Worm (Caenorhabditis elegans) whole organism, mixed stage, embryonic: ENCODE data around the gene hlh-17.

Source experiments
- bed-3 ChIP-seq: fragments of 200-800 bp; sonication (Bioruptor generic); optimal IDR thresholded peaks from 3 replicates; lab custom pipeline; 2018; ENCODE audit warnings: mild to moderate bottlenecking, missing genetic modification characterization, moderate library complexity, missing compliant biosample characterization
- blmp-1 ChIP-seq: fragments of 150-350 bp; optimal IDR thresholded peaks from 2 replicates; lab custom pipeline; 2014; ENCODE audit warnings: missing biosample characterization, missing genetic modification characterization
- ceh-39 ChIP-seq: fragments of 150-350 bp; optimal IDR thresholded peaks from 2 replicates; lab custom pipeline; 2014; ENCODE audit warnings: missing biosample characterization, missing genetic modification characterization
- ceh-43 ChIP-seq: fragments of 200-800 bp; sonication (Bioruptor generic); optimal IDR thresholded peaks from 2 replicates; lab custom pipeline; 2018; ENCODE audit warnings: mild to moderate bottlenecking, missing genetic modification characterization, moderate library complexity, missing compliant biosample characterization
- ceh-83 ChIP-seq: fragments of 200-800 bp; sonication (Bioruptor generic); optimal IDR thresholded peaks from 2 replicates; lab custom pipeline; 2018; ENCODE audit warnings: mild to moderate bottlenecking, missing genetic modification characterization, missing compliant biosample characterization
- cnd-1 ChIP-seq: fragments of 200-800 bp; sonication (Bioruptor generic); optimal IDR thresholded peaks from 2 replicates; lab custom pipeline; 2018; ENCODE audit warnings: mild to moderate bottlenecking, missing genetic modification characterization, missing compliant biosample characterization
- drap-1 ChIP-seq: fragments of 200-800 bp; sonication (Bioruptor generic); optimal IDR thresholded peaks from 3 replicates; lab custom pipeline; 2018; ENCODE audit warnings: mild to moderate bottlenecking, missing genetic modification characterization, missing compliant biosample characterization
- elt-1 ChIP-seq: sonication (generic microtip); optimal IDR thresholded peaks from 2 replicates; lab custom pipeline; 2017; ENCODE audit warnings: missing genetic modification characterization, mild to moderate bottlenecking, missing compliant biosample characterization, antibody characterized with exemption, moderate library complexity, borderline replicate concordance; ENCODE audit not compliant: insufficient read depth
- elt-3 ChIP-seq: fragments of 150-350 bp; optimal IDR thresholded peaks from 2 replicates; lab custom pipeline; 2014; ENCODE audit warnings: missing biosample characterization, missing genetic modification characterization
- flh-1 ChIP-seq: fragments of 200-800 bp; sonication (Bioruptor generic); optimal IDR thresholded peaks from 2 replicates; lab custom pipeline; 2018; ENCODE audit warnings: mild to moderate bottlenecking, missing genetic modification characterization, moderate library complexity, missing compliant biosample characterization
- ham-2 ChIP-seq: fragments of 200-800 bp; sonication (Bioruptor generic); optimal IDR thresholded peaks from 2 replicates; lab custom pipeline; 2018; ENCODE audit warnings: mild to moderate bottlenecking, missing genetic modification characterization, missing compliant biosample characterization
- hlh-1 ChIP-seq: fragments of 150-350 bp; optimal IDR thresholded peaks from 2 replicates; lab custom pipeline; 2014; ENCODE audit warnings: missing biosample characterization, missing genetic modification reagents, missing genetic modification characterization
- lin-13 ChIP-seq: fragments of 150-350 bp; optimal IDR thresholded peaks from 2 replicates; lab custom pipeline; 2014; ENCODE audit warnings: missing biosample characterization, missing genetic modification characterization
- lin-32 ChIP-seq: fragments of 200-800 bp; sonication (Bioruptor generic); optimal IDR thresholded peaks from 2 replicates; lab custom pipeline; 2018; ENCODE audit warnings: mild to moderate bottlenecking, missing genetic modification characterization, missing compliant biosample characterization
- lsy-2 ChIP-seq: fragments of 150-350 bp; optimal IDR thresholded peaks from 2 replicates; lab custom pipeline; 2014; ENCODE audit warnings: missing biosample characterization, missing genetic modification characterization
- mab-5 ChIP-seq: fragments of 150-350 bp; optimal IDR thresholded peaks from 2 replicates; lab custom pipeline; 2014; ENCODE audit warnings: missing biosample characterization, missing genetic modification characterization
- mep-1 ChIP-seq: fragments of 150-350 bp; optimal IDR thresholded peaks from 2 replicates; lab custom pipeline; 2017; ENCODE audit warnings: missing biosample characterization, missing genetic modification reagents, missing genetic modification characterization, inconsistent platforms
- mls-2 ChIP-seq: sonication (generic microtip); optimal IDR thresholded peaks from 2 replicates; lab custom pipeline; 2016; ENCODE audit warnings: mild to moderate bottlenecking, missing genetic modification characterization, moderate library complexity, missing compliant biosample characterization
- nhr-12 ChIP-seq: fragments of 150-350 bp; optimal IDR thresholded peaks from 2 replicates; lab custom pipeline; 2014; ENCODE audit warnings: missing biosample characterization, missing genetic modification characterization
- nhr-2 ChIP-seq: fragments of 150-350 bp; optimal IDR thresholded peaks from 2 replicates; lab custom pipeline; 2014; ENCODE audit warnings: missing biosample characterization, missing genetic modification characterization
- nhr-237 ChIP-seq: fragments of 150-350 bp; optimal IDR thresholded peaks from 2 replicates; lab custom pipeline; 2014; ENCODE audit warnings: missing biosample characterization, missing genetic modification characterization
- nhr-28 ChIP-seq: fragments of 150-350 bp; optimal IDR thresholded peaks from 2 replicates; lab custom pipeline; 2014; ENCODE audit warnings: missing biosample characterization, missing genetic modification characterization
- nhr-76 ChIP-seq: sonication (generic microtip); optimal IDR thresholded peaks from 2 replicates; lab custom pipeline; 2017; ENCODE audit warnings: missing biosample characterization, missing genetic modification characterization
- pha-4 ChIP-seq: fragments of 150-350 bp; optimal IDR thresholded peaks from 2 replicates; lab custom pipeline; 2018; ENCODE audit warnings: missing biosample characterization, missing genetic modification reagents, missing genetic modification characterization
- sem-2 ChIP-seq: fragments of 200-800 bp; sonication (Bioruptor generic); optimal IDR thresholded peaks from 2 replicates; lab custom pipeline; 2018; ENCODE audit warnings: mild to moderate bottlenecking, missing genetic modification characterization, missing compliant biosample characterization
- snpc-4 ChIP-seq: fragments of 150-350 bp; optimal IDR thresholded peaks from 2 replicates; lab custom pipeline; 2014; ENCODE audit warnings: missing biosample characterization, missing genetic modification characterization
- sptf-1 ChIP-seq: sonication (generic microtip); optimal IDR thresholded peaks from 2 replicates; lab custom pipeline; 2017; ENCODE audit warnings: mild to moderate bottlenecking, missing genetic modification characterization, moderate library complexity, missing compliant biosample characterization
- tbx-8 ChIP-seq: fragments of 200-800 bp; sonication (Bioruptor generic); optimal IDR thresholded peaks from 2 replicates; lab custom pipeline; 2018; ENCODE audit warnings: mild to moderate bottlenecking, missing genetic modification characterization, moderate library complexity, missing compliant biosample characterization
- unc-120 ChIP-seq: sonication (generic microtip); optimal IDR thresholded peaks from 2 replicates; lab custom pipeline; 2017; ENCODE audit warnings: missing genetic modification characterization, missing compliant biosample characterization; ENCODE audit not compliant: poor library complexity, severe bottlenecking
- unc-39 ChIP-seq: fragments of 150-350 bp; optimal IDR thresholded peaks from 2 replicates; lab custom pipeline; 2014; ENCODE audit warnings: missing biosample characterization, missing genetic modification characterization
- unc-62 ChIP-seq: fragments of 150-350 bp; optimal IDR thresholded peaks from 2 replicates; lab custom pipeline; 2014; ENCODE audit warnings: missing biosample characterization, missing genetic modification reagents, missing genetic modification characterization

The hlh-17 gene

ce11 chrIV:16230464-16230863 lies 24.1 kb upstream of the hlh-17 start:
- TF ChIP-seq sem-2 (no peak), nhr-28 (no peak), ham-2 (GFP tag; lab: Kevin White, UChicago) (no peak), elt-3 (tag; lab: Kevin White, UChicago) (no peak), blmp-1 (no peak), lsy-2 (tag; lab: Kevin White, UChicago) (no peak), lin-32 (GFP tag; lab: Kevin White, UChicago) (no peak), nhr-12 (tag; lab: Kevin White, UChicago) (no peak), snpc-4 (tag; lab: Kevin White, UChicago) (no peak), mab-5 (no peak)

ce11 chrIV:16233028-16233427 lies 21.5 kb upstream of the hlh-17 start, which contains the start of the genes hpa-1 and irld-39:
Gene hpa-1 (minus strand): TSS chrIV:16233128.
Gene irld-39 (plus strand): TSS chrIV:16233148.
- TF ChIP-seq ceh-83 (no peak), hlh-1 (tag; lab: Kevin White, UChicago) (no peak), nhr-237 (no peak), tbx-8 (GFP tag; lab: Kevin White, UChicago) (no peak), snpc-4 (tag; lab: Kevin White, UChicago) (no peak), unc-62 (GFP tag; lab: Kevin White, UChicago) (no peak), unc-39 (tag; lab: Kevin White, UChicago) (no peak), drap-1 (GFP tag; lab: Kevin White, UChicago) (no peak), flh-1 (GFP tag; lab: Kevin White, UChicago) (no peak)

- no peak for TF ChIP-seq cnd-1 (tag; lab: Kevin White, UChicago)
- no peak for TF ChIP-seq ceh-39 (tag; lab: Kevin White, UChicago)
- no peak for TF ChIP-seq elt-1 (tag; lab: Kevin White, UChicago)
- no peak for TF ChIP-seq flh-1 (GFP tag; lab: Kevin White, UChicago)
- no peak for TF ChIP-seq lsy-2 (tag; lab: Kevin White, UChicago)
- TF ChIP-seq bed-3 (GFP tag; lab: Kevin White, UChicago): no peak
- TF ChIP-seq ceh-43 (GFP tag; lab: Kevin White, UChicago): no peak
- TF ChIP-seq sem-2: no peak
- TF ChIP-seq nhr-76 (tag; lab: Kevin White, UChicago): no peak
- TF ChIP-seq ham-2 (GFP tag; lab: Kevin White, UChicago): no peak
- no peak for TF ChIP-seq mep-1
- TF ChIP-seq nhr-12 (tag; lab: Kevin White, UChicago): no peak
- no peak for TF ChIP-seq nhr-28
- TF ChIP-seq elt-3 (tag; lab: Kevin White, UChicago): no peak
- TF ChIP-seq unc-39 (tag; lab: Kevin White, UChicago): no peak
- TF ChIP-seq ceh-83: no peak
- no peak for TF ChIP-seq nhr-2 (tag; lab: Kevin White, UChicago)
Observed at ce11 chrIV:16236827-16237226, 17.7 kb upstream of the hlh-17 start.

- TF ChIP-seq sptf-1 (tag; lab: Kevin White, UChicago) (no peak), sem-2 (no peak), ceh-39 (tag; lab: Kevin White, UChicago) (no peak), hlh-1 (tag; lab: Kevin White, UChicago) (no peak), elt-3 (tag; lab: Kevin White, UChicago) (no peak), pha-4 (tag; lab: Kevin White, UChicago) (no peak), lin-32 (GFP tag; lab: Kevin White, UChicago) (no peak), lin-13 (tag; lab: Kevin White, UChicago) (no peak), unc-120 (tag; lab: Kevin White, UChicago) (no peak), ceh-43 (GFP tag; lab: Kevin White, UChicago) (no peak), elt-1 (tag; lab: Kevin White, UChicago) (no peak), unc-39 (tag; lab: Kevin White, UChicago) (no peak), ceh-83 (no peak), cnd-1 (tag; lab: Kevin White, UChicago) (no peak)
Observed at ce11 chrIV:16238555-16238954, 16.0 kb upstream of the hlh-17 start, which contains the start of gene srw-61. Gene srw-61 (minus strand): TSS chrIV:16238655.

ce11 chrIV:16247131-16247530 lies 7.4 kb upstream of the hlh-17 start, which contains the start of gene F38C2.1:
Gene F38C2.1 (plus strand): TSS chrIV:16247431.
- TF ChIP-seq lsy-2 (tag; lab: Kevin White, UChicago) (no peak), lin-13 (tag; lab: Kevin White, UChicago) (no peak), mls-2 (tag; lab: Kevin White, UChicago) (no peak), unc-39 (tag; lab: Kevin White, UChicago) (no peak), ceh-83 (no peak), nhr-76 (tag; lab: Kevin White, UChicago) (no peak), snpc-4 (tag; lab: Kevin White, UChicago) (no peak), ceh-39 (tag; lab: Kevin White, UChicago) (no peak), ham-2 (GFP tag; lab: Kevin White, UChicago) (no peak), nhr-237 (no peak), sptf-1 (tag; lab: Kevin White, UChicago) (no peak), mab-5 (no peak), drap-1 (GFP tag; lab: Kevin White, UChicago) (no peak), nhr-12 (tag; lab: Kevin White, UChicago) (no peak), tbx-8 (GFP tag; lab: Kevin White, UChicago) (no peak), unc-62 (GFP tag; lab: Kevin White, UChicago) (no peak), ceh-43 (GFP tag; lab: Kevin White, UChicago) (no peak), pha-4 (tag; lab: Kevin White, UChicago) (no peak), hlh-1 (tag; lab: Kevin White, UChicago) (no peak)
- TF ChIP-seq, all 35 proteins: peak for 0
